Comparison of ENCODE assay signal across 3 fruit fly cellular contexts in genomic region chr3L:20730323-20731238, dm6.
A peak's percentile ranks its signal among the peaks of the same experiment; 100 is the strongest.
TF ChIP-seq lines count a peak whose summit lies in the region.

Gene CG13252 (plus strand): TSS chr3L:20730591.

TF ChIP-seq in whole organism, embryonic, 481 proteins besides CTCF, POLR2A, EP300 and RAD21 (continued from another document and continues in another):
- TF ChIP-seq seq (GFP tag; IDR thresholded peaks at IDR 0.05; lab: Robert Waterston, UW) (0 out of 2 replicates have a peak, but pooled peaks have one; percentile 39), Mad (GFP tag; optimal IDR thresholded peaks at IDR 0.05; lab: Kevin White, UChicago) (peak; percentile 27), kni (GFP tag; optimal IDR thresholded peaks at IDR 0.05; lab: Kevin White, UChicago) (peak; percentile 77), CG13296 (GFP tag; optimal IDR thresholded peaks at IDR 0.05; lab: Kevin White, UChicago) (peak; percentile 25), Myb (GFP tag; optimal IDR thresholded peaks at IDR 0.05; lab: Kevin White, UChicago) (no peak), wor (GFP tag; IDR thresholded peaks at IDR 0.05; lab: Robert Waterston, UW) (no peak), grn (GFP tag; optimal IDR thresholded peaks at IDR 0.05; lab: Kevin White, UChicago) (no peak), CG15269 (tag; optimal IDR thresholded peaks at IDR 0.05; lab: Kevin White, UChicago) (peak; percentile 24), Sin3A (optimal IDR thresholded peaks at IDR 0.05; lab: Kevin White, UChicago) (no peak), HLH3B (GFP tag; IDR thresholded peaks at IDR 0.05; lab: Robert Waterston, UW) (0 out of 2 replicates have a peak, but pooled peaks have one; percentile 6), Side (GFP tag; optimal IDR thresholded peaks at IDR 0.05; lab: Kevin White, UChicago) (no peak), HmgZ (tag; optimal IDR thresholded peaks at IDR 0.05; lab: Kevin White, UChicago) (peak; percentile 34), CG13894 (tag; optimal IDR thresholded peaks at IDR 0.05; lab: Kevin White, UChicago) (no peak), Bgb (GFP tag; IDR thresholded peaks at IDR 0.05; lab: Robert Waterston, UW; ENCODE audit: partially characterized antibody) (peak; percentile 22; the same call in 1 of the 2 replicates), zfh1 (GFP tag; IDR thresholded peaks at IDR 0.05; lab: Robert Waterston, UW) (no peak), Hr3 (GFP tag; optimal IDR thresholded peaks at IDR 0.05; lab: Kevin White, UChicago) (no peak), bab2 (GFP tag; optimal IDR thresholded peaks at IDR 0.05; lab: Kevin White, UChicago) (peak; percentile 30), bigmax (GFP tag; optimal IDR thresholded peaks at IDR 0.05; lab: Kevin White, UChicago) (no peak), crc (GFP tag; optimal IDR thresholded peaks at IDR 0.05; lab: Kevin White, UChicago) (peak; percentile 38), Dip2 (GFP tag; IDR thresholded peaks at IDR 0.05; lab: Robert Waterston, UW) (no peak), caup (GFP tag; optimal IDR thresholded peaks at IDR 0.05; lab: Kevin White, UChicago; ENCODE audit: severe bottlenecking) (peak; percentile 55), CG10267 (tag; optimal IDR thresholded peaks at IDR 0.05; lab: Kevin White, UChicago) (no peak), unpg (GFP tag; optimal IDR thresholded peaks at IDR 0.05; lab: Kevin White, UChicago) (no peak), CG13424 (tag; optimal IDR thresholded peaks at IDR 0.05; lab: Kevin White, UChicago) (peak; percentile 23), Pdp1 (GFP tag; optimal IDR thresholded peaks at IDR 0.05; lab: Kevin White, UChicago) (peak in 1 of 2 experiments; percentile 97), HLHmδ (GFP tag; optimal IDR thresholded peaks at IDR 0.05; lab: Kevin White, UChicago) (peak; percentile 50), CG1603 (tag; optimal IDR thresholded peaks at IDR 0.05; lab: Kevin White, UChicago) (peak; percentile 37), GATAe (GFP tag; conservative IDR thresholded peaks at IDR 0.05; lab: Robert Waterston, UW) (peak; percentile 16; the same call in 1 of the 2 replicates), gcm (GFP tag; optimal IDR thresholded peaks at IDR 0.05; lab: Kevin White, UChicago) (peak; percentile 69), CG2202 (tag; optimal IDR thresholded peaks at IDR 0.05; lab: Kevin White, UChicago) (no peak), tap (tag; optimal IDR thresholded peaks at IDR 0.05; lab: Kevin White, UChicago) (peak; percentile 18), pnt (GFP tag; optimal IDR thresholded peaks at IDR 0.05; lab: Kevin White, UChicago) (no peak), Hr51 (GFP tag; optimal IDR thresholded peaks at IDR 0.05; lab: Kevin White, UChicago) (peak in 1 of 2 experiments; percentile 5), trem (tag; optimal IDR thresholded peaks at IDR 0.05; lab: Kevin White, UChicago) (no peak), ash1 (GFP tag; optimal IDR thresholded peaks at IDR 0.05; lab: Kevin White, UChicago) (no peak), CG17359 (tag; optimal IDR thresholded peaks at IDR 0.05; lab: Kevin White, UChicago) (peak; percentile 29), CG12219 (GFP tag; optimal IDR thresholded peaks at IDR 0.05; lab: Kevin White, UChicago) (peak; percentile 32), dan (GFP tag; IDR thresholded peaks at IDR 0.05; lab: Robert Waterston, UW) (no peak), ham (GFP tag; IDR thresholded peaks at IDR 0.05; lab: Robert Waterston, UW) (peak; percentile 9; the same call in 1 of the 2 replicates), Asciz (GFP tag; optimal IDR thresholded peaks at IDR 0.05; lab: Kevin White, UChicago) (peak; percentile 58), schlank (tag; optimal IDR thresholded peaks at IDR 0.05; lab: Kevin White, UChicago) (peak; percentile 42), row (GFP tag; IDR thresholded peaks at IDR 0.05; lab: Robert Waterston, UW) (no peak), Six4 (GFP tag; optimal IDR thresholded peaks at IDR 0.05; lab: Kevin White, UChicago) (no peak)

TF ChIP-seq in whole organism, prepupa, 60 proteins besides CTCF, POLR2A, EP300 and RAD21 (continued from another document):
- TF ChIP-seq Sox102F (GFP tag; optimal IDR thresholded peaks at IDR 0.05; lab: Kevin White, UChicago): peak; percentile 38
- no peak for TF ChIP-seq dac (GFP tag; optimal IDR thresholded peaks at IDR 0.05; lab: Kevin White, UChicago)
- no peak for TF ChIP-seq pdm3 (GFP tag; optimal IDR thresholded peaks at IDR 0.05; lab: Kevin White, UChicago)
- TF ChIP-seq Sox15 (GFP tag; optimal IDR thresholded peaks at IDR 0.05; lab: Kevin White, UChicago): no peak
- TF ChIP-seq fd59A (GFP tag; optimal IDR thresholded peaks at IDR 0.05; lab: Kevin White, UChicago): no peak
- TF ChIP-seq CG6163 (GFP tag; IDR thresholded peaks at IDR 0.05; lab: Robert Waterston, UW): peak; percentile 44; the same call in 2 of the 3 replicates
- no peak for TF ChIP-seq fd85E (GFP tag; optimal IDR thresholded peaks at IDR 0.05; lab: Kevin White, UChicago)
- TF ChIP-seq topi (GFP tag; optimal IDR thresholded peaks at IDR 0.05; lab: Kevin White, UChicago): peak; percentile 11
- TF ChIP-seq CG6808 (GFP tag; optimal IDR thresholded peaks at IDR 0.05; lab: Kevin White, UChicago): peak; percentile 7
- no peak for TF ChIP-seq CG1621 (tag; optimal IDR thresholded peaks at IDR 0.05; lab: Kevin White, UChicago)
- no peak for TF ChIP-seq cyc (GFP tag; optimal IDR thresholded peaks at IDR 0.05; lab: Kevin White, UChicago)
- peak; percentile 63; the same call in 2 of the 3 replicates for TF ChIP-seq eg (GFP tag; IDR thresholded peaks at IDR 0.05; lab: Robert Waterston, UW)
- TF ChIP-seq CG8319 (GFP tag; optimal IDR thresholded peaks at IDR 0.05; lab: Kevin White, UChicago): no peak
- TF ChIP-seq CG9139 (GFP tag; optimal IDR thresholded peaks at IDR 0.05; lab: Kevin White, UChicago): peak; percentile 35
- peak; percentile 73 for TF ChIP-seq Eip78C (GFP tag; lab: Kevin White, UChicago)
- no peak for TF ChIP-seq CG10631 (GFP tag; optimal IDR thresholded peaks at IDR 0.05; lab: Kevin White, UChicago)
- peak; percentile 4 for TF ChIP-seq dsx (GFP tag; optimal IDR thresholded peaks at IDR 0.05; lab: Kevin White, UChicago; ENCODE audit: poor library complexity, severe bottlenecking)
- TF ChIP-seq CG6276 (GFP tag; optimal IDR thresholded peaks at IDR 0.05; lab: Kevin White, UChicago): peak; percentile 47
- TF ChIP-seq Smox (GFP tag; optimal IDR thresholded peaks at IDR 0.05; lab: Kevin White, UChicago): no peak
- no peak for TF ChIP-seq CG6792 (GFP tag; optimal IDR thresholded peaks at IDR 0.05; lab: Kevin White, UChicago)
- TF ChIP-seq CG32006 (GFP tag; optimal IDR thresholded peaks at IDR 0.05; lab: Kevin White, UChicago): no peak
- TF ChIP-seq ss (GFP tag; optimal IDR thresholded peaks at IDR 0.05; lab: Kevin White, UChicago): peak; percentile 38 to 42
- no peak for TF ChIP-seq Sox14 (GFP tag; optimal IDR thresholded peaks at IDR 0.05; lab: Kevin White, UChicago)
- TF ChIP-seq Ets96B (tag; optimal IDR thresholded peaks at IDR 0.05; lab: Kevin White, UChicago): peak; percentile 7
- TF ChIP-seq Eip75B (GFP tag; optimal IDR thresholded peaks at IDR 0.05; lab: Kevin White, UChicago): no peak
- peak; percentile 26 for TF ChIP-seq esn (GFP tag; optimal IDR thresholded peaks at IDR 0.05; lab: Kevin White, UChicago)
- TF ChIP-seq Met (GFP tag; optimal IDR thresholded peaks at IDR 0.05; lab: Kevin White, UChicago): no peak
- TF ChIP-seq CG11762 (GFP tag; optimal IDR thresholded peaks at IDR 0.05; lab: Kevin White, UChicago; ENCODE audit: insufficient read depth): no peak
- no peak for TF ChIP-seq salr (GFP tag; optimal IDR thresholded peaks at IDR 0.05; lab: Kevin White, UChicago)
- TF ChIP-seq CG6854 (GFP tag; optimal IDR thresholded peaks at IDR 0.05; lab: Kevin White, UChicago): peak; percentile 54
- TF ChIP-seq CG3032 (tag; optimal IDR thresholded peaks at IDR 0.05; lab: Kevin White, UChicago): no peak
- TF ChIP-seq acj6 (GFP tag; optimal IDR thresholded peaks at IDR 0.05; lab: Kevin White, UChicago): no peak
- TF ChIP-seq svp (GFP tag; lab: Kevin White, UChicago): peak; percentile 98
- TF ChIP-seq Hr4 (GFP tag; optimal IDR thresholded peaks at IDR 0.05; lab: Kevin White, UChicago): no peak
- TF ChIP-seq lz (GFP tag; optimal IDR thresholded peaks at IDR 0.05; lab: Kevin White, UChicago): no peak
- peak; percentile 22 for TF ChIP-seq net (GFP tag; optimal IDR thresholded peaks at IDR 0.05; lab: Kevin White, UChicago)
- TF ChIP-seq Ets21C (GFP tag; optimal IDR thresholded peaks at IDR 0.05; lab: Kevin White, UChicago): no peak
- no peak for TF ChIP-seq CG11294 (GFP tag; IDR thresholded peaks at IDR 0.05; lab: Robert Waterston, UW)
- peak; percentile 43 for TF ChIP-seq Lpt (GFP tag; optimal IDR thresholded peaks at IDR 0.05; lab: Kevin White, UChicago)
- no peak for TF ChIP-seq CG10669 (GFP tag; optimal IDR thresholded peaks at IDR 0.05; lab: Kevin White, UChicago)
- TF ChIP-seq CG11902 (GFP tag; optimal IDR thresholded peaks at IDR 0.05; lab: Kevin White, UChicago): no peak

TF ChIP-seq in whole organism, wandering third instar larva, 38 proteins besides CTCF, POLR2A, EP300 and RAD21 (continued from another document):
- no peak for TF ChIP-seq N (GFP tag; optimal IDR thresholded peaks at IDR 0.05; lab: Kevin White, UChicago)
- TF ChIP-seq dsf (GFP tag; optimal IDR thresholded peaks at IDR 0.05; lab: Kevin White, UChicago; ENCODE audit: borderline replicate concordance): no peak
- TF ChIP-seq Rel (GFP tag; optimal IDR thresholded peaks at IDR 0.05; lab: Kevin White, UChicago): peak; percentile 40
- no peak for TF ChIP-seq Rel (tag; optimal IDR thresholded peaks at IDR 0.05; lab: Kevin White, UChicago)
- peak in 1 of 2 experiments; percentile 1 for TF ChIP-seq foxo (GFP tag; optimal IDR thresholded peaks at IDR 0.05; lab: Kevin White, UChicago)
- no peak for TF ChIP-seq GATAd (GFP tag; optimal IDR thresholded peaks at IDR 0.05; lab: Kevin White, UChicago)
- no peak for TF ChIP-seq rgr (GFP tag; optimal IDR thresholded peaks at IDR 0.05; lab: Kevin White, UChicago)
- peak; percentile 49 for TF ChIP-seq Hr83 (GFP tag; optimal IDR thresholded peaks at IDR 0.05; lab: Kevin White, UChicago; ENCODE audit: poor library complexity, severe bottlenecking)
- TF ChIP-seq sv (GFP tag; optimal IDR thresholded peaks at IDR 0.05; lab: Kevin White, UChicago): no peak
- peak; percentile 3 for TF ChIP-seq tai (GFP tag; optimal IDR thresholded peaks at IDR 0.05; lab: Kevin White, UChicago)
- no peak for TF ChIP-seq Hr78 (GFP tag; optimal IDR thresholded peaks at IDR 0.05; lab: Kevin White, UChicago)
- no peak for TF ChIP-seq Hnf4 (GFP tag; optimal IDR thresholded peaks at IDR 0.05; lab: Kevin White, UChicago)
- no peak for TF ChIP-seq dmrt93B (GFP tag; optimal IDR thresholded peaks at IDR 0.05; lab: Kevin White, UChicago)
- no peak for TF ChIP-seq jim (GFP tag; optimal IDR thresholded peaks at IDR 0.05; lab: Kevin White, UChicago)
- TF ChIP-seq Myc (optimal IDR thresholded peaks at IDR 0.05; lab: Kevin White, UChicago): no peak
